Worm (Caenorhabditis elegans) whole organism, L4 larva: Measurements from ENCODE around the gene F54F2.7.

Experiments
- D1046.2 ChIP-seq: fragments of 200-800 bp; sonication (Bioruptor generic); IDR thresholded peaks from 2 replicates; pipeline ENCODE4 v1.3.6; 2022; ENCODE audit warnings: missing genetic modification characterization, missing compliant biosample characterization
- F26F4.8 ChIP-seq: fragments of 200-800 bp; sonication (Bioruptor generic); conservative IDR thresholded peaks from 2 replicates; pipeline ENCODE4 v1.3.6; 2022; ENCODE audit warnings: missing genetic modification characterization, missing compliant biosample characterization
- F44E2.7 ChIP-seq: fragments of 200-800 bp; sonication (Bioruptor generic); IDR thresholded peaks from 2 replicates; pipeline ENCODE4 v2.1.2; 2022; ENCODE audit warnings: missing genetic modification characterization, missing compliant biosample characterization
- Y75B8A.6 ChIP-seq: fragments of 200-800 bp; sonication (Bioruptor generic); IDR thresholded peaks from 2 replicates; pipeline ENCODE4 v1.3.6; 2022; ENCODE audit warnings: missing genetic modification reagents, missing genetic modification characterization, missing compliant biosample characterization
- aha-1 ChIP-seq: fragments of 150-350 bp; peaks from one replicate; lab custom pipeline; 2014; ENCODE audit warnings: missing biosample characterization, missing genetic modification characterization
- ama-1 ChIP-seq: fragments of 150-350 bp; optimal IDR thresholded peaks from 2 replicates; lab custom pipeline; 2014; ENCODE audit warnings: inconsistent platforms, mixed read lengths
- attf-4 ChIP-seq: sonication (generic microtip); optimal IDR thresholded peaks from 3 replicates; lab custom pipeline; 2017; ENCODE audit warnings: missing biosample characterization, missing genetic modification characterization
- ceh-28 ChIP-seq: fragments of 150-350 bp; optimal IDR thresholded peaks from 2 replicates; lab custom pipeline; 2014; ENCODE audit warnings: missing biosample characterization, missing genetic modification reagents, missing genetic modification characterization
- ceh-82 ChIP-seq: sonication (generic microtip); optimal IDR thresholded peaks from 2 replicates; lab custom pipeline; 2017; ENCODE audit warnings: missing biosample characterization, missing genetic modification characterization
- ces-1 ChIP-seq: fragments of 150-350 bp; sonication (generic microtip); optimal IDR thresholded peaks from 4 replicates; lab custom pipeline; 2014; ENCODE audit warnings: missing biosample characterization, missing genetic modification reagents, missing genetic modification characterization
- ctbp-1 ChIP-seq: fragments of 200-800 bp; sonication (Bioruptor generic); IDR thresholded peaks from 2 replicates; pipeline ENCODE4 v1.3.6; 2022; ENCODE audit warnings: missing genetic modification reagents, missing genetic modification characterization, missing compliant biosample characterization
- daf-8 ChIP-seq: fragments of 200-800 bp; sonication (Bioruptor generic); IDR thresholded peaks from 2 replicates; pipeline ENCODE4 v1.3.6; 2022; ENCODE audit warnings: missing genetic modification characterization, missing compliant biosample characterization
- dmd-6 ChIP-seq: fragments of 200-800 bp; sonication (Bioruptor generic); IDR thresholded peaks from 2 replicates; pipeline ENCODE4 v1.3.6; 2022; ENCODE audit warnings: missing genetic modification reagents, missing genetic modification characterization, missing compliant biosample characterization
- dmd-8 ChIP-seq: fragments of 200-800 bp; sonication (Bioruptor generic); IDR thresholded peaks from 2 replicates; pipeline ENCODE4 v1.3.6; 2022; ENCODE audit warnings: missing genetic modification characterization, missing compliant biosample characterization
- duxl-1 ChIP-seq: sonication (generic microtip); optimal IDR thresholded peaks from 2 replicates; lab custom pipeline; 2016; ENCODE audit warnings: mild to moderate bottlenecking, missing genetic modification characterization, moderate library complexity, missing compliant biosample characterization; ENCODE audit not compliant: poor library complexity
- dve-1 ChIP-seq: sonication (generic microtip); optimal IDR thresholded peaks from 2 replicates; lab custom pipeline; 2017; ENCODE audit warnings: antibody characterized with exemption, mild to moderate bottlenecking, missing genetic modification characterization, missing compliant biosample characterization; ENCODE audit not compliant: insufficient read depth
- egl-27 ChIP-seq: sonication (generic microtip); optimal IDR thresholded peaks from 3 replicates; lab custom pipeline; 2017; ENCODE audit warnings: missing biosample characterization, missing genetic modification reagents, missing genetic modification characterization
- egl-43 ChIP-seq: fragments of 200-800 bp; sonication (Bioruptor generic); IDR thresholded peaks from 2 replicates; pipeline ENCODE4 v1.3.6; 2022; ENCODE audit warnings: missing genetic modification reagents, missing genetic modification characterization, missing compliant biosample characterization
- gei-8 ChIP-seq: fragments of 200-800 bp; sonication (Bioruptor generic); optimal IDR thresholded peaks from 2 replicates; lab custom pipeline; 2018; ENCODE audit warnings: mild to moderate bottlenecking, missing genetic modification characterization, missing compliant biosample characterization
- hif-1 ChIP-seq, 2 experiments: sonication (generic microtip); optimal IDR thresholded peaks; 2 replicates each; lab custom pipeline; 2016 to 2017; ENCODE audit warnings: missing compliant biosample characterization in 2 of 2, missing genetic modification characterization in 2 of 2, missing genetic modification reagents in 2 of 2, missing genotype in 2 of 2, mild to moderate bottlenecking in 1 of 2
- hlh-30 ChIP-seq: sonication (generic microtip); optimal IDR thresholded peaks from 2 replicates; lab custom pipeline; 2017; ENCODE audit warnings: antibody characterized with exemption, mild to moderate bottlenecking, missing genetic modification characterization, missing compliant biosample characterization; ENCODE audit not compliant: insufficient read depth
- hmg-1.1 ChIP-seq: fragments of 200-800 bp; sonication (Bioruptor generic); IDR thresholded peaks from 2 replicates; pipeline ENCODE4 v1.3.6; 2022; ENCODE audit warnings: missing genetic modification reagents, missing genetic modification characterization, missing compliant biosample characterization
- jun-1 ChIP-seq: fragments of 150-350 bp; optimal IDR thresholded peaks from 2 replicates; lab custom pipeline; 2014; ENCODE audit warnings: missing biosample characterization, missing genetic modification reagents, missing genetic modification characterization
- lim-7 ChIP-seq: fragments of 200-800 bp; sonication (Bioruptor generic); IDR thresholded peaks from 2 replicates; pipeline ENCODE4 v1.3.6; 2022; ENCODE audit warnings: missing genetic modification characterization, missing compliant biosample characterization
- lin-13 ChIP-seq: fragments of 150-350 bp; optimal IDR thresholded peaks from 2 replicates; lab custom pipeline; 2014; ENCODE audit warnings: missing biosample characterization, missing genetic modification reagents, missing genetic modification characterization
- lin-15B ChIP-seq: fragments of 150-350 bp; sonication (generic microtip); optimal IDR thresholded peaks from 3 replicates; lab custom pipeline; 2014; ENCODE audit warnings: missing biosample characterization, missing genetic modification characterization
- lin-39 ChIP-seq: fragments of 150-350 bp; optimal IDR thresholded peaks from 2 replicates; lab custom pipeline; 2014; ENCODE audit warnings: missing biosample characterization, missing genetic modification reagents, missing genetic modification characterization
- madf-5 ChIP-seq, 2 experiments: fragments of 200-800 bp; sonication (Bioruptor generic); IDR thresholded peaks; 2 replicates each; pipeline ENCODE4 v1.3.6; 2022; ENCODE audit warnings: missing compliant biosample characterization in 2 of 2, missing genetic modification characterization in 2 of 2
- mdt-29 ChIP-seq: fragments of 200-800 bp; sonication (Bioruptor generic); IDR thresholded peaks from 2 replicates; pipeline ENCODE4 v1.3.6; 2022; ENCODE audit warnings: missing genetic modification reagents, missing genetic modification characterization, missing compliant biosample characterization
- mxl-2 ChIP-seq: fragments of 200-800 bp; sonication (Bioruptor generic); conservative IDR thresholded peaks from 2 replicates; pipeline ENCODE4 v1.3.6; 2022; ENCODE audit warnings: missing genetic modification reagents, missing genetic modification characterization, missing compliant biosample characterization
- nhr-10 ChIP-seq: fragments of 150-350 bp; optimal IDR thresholded peaks from 2 replicates; lab custom pipeline; 2014; ENCODE audit warnings: missing biosample characterization, missing genetic modification characterization
- nhr-11 ChIP-seq: fragments of 150-350 bp; optimal IDR thresholded peaks from 2 replicates; lab custom pipeline; 2014; ENCODE audit warnings: missing biosample characterization, missing genetic modification characterization
- nhr-237 ChIP-seq: sonication (generic microtip); optimal IDR thresholded peaks from 2 replicates; lab custom pipeline; 2017; ENCODE audit warnings: missing biosample characterization, missing genetic modification characterization
- nhr-41 ChIP-seq: fragments of 200-800 bp; sonication (Bioruptor generic); IDR thresholded peaks from 2 replicates; pipeline ENCODE4 v1.3.6; 2022; ENCODE audit warnings: missing genetic modification reagents, missing genetic modification characterization, missing compliant biosample characterization
- nhr-76 ChIP-seq: fragments of 150-350 bp; optimal IDR thresholded peaks from 2 replicates; lab custom pipeline; 2014; ENCODE audit warnings: missing biosample characterization, missing genetic modification characterization
- nhr-77 ChIP-seq: fragments of 150-350 bp; optimal IDR thresholded peaks from 2 replicates; lab custom pipeline; 2014; ENCODE audit warnings: missing biosample characterization, missing genetic modification characterization
- pha-4 ChIP-seq, 2 experiments: fragments of 150-350 bp in 1 of 2; fragments of 200-800 bp in 1 of 2; sonication (Bioruptor generic) in 1 of 2; IDR thresholded peaks in 1 of 2; optimal IDR thresholded peaks in 1 of 2; 2 replicates each; pipeline versions ENCODE4 v1.3.6 to Lab custom; 2014 to 2022; ENCODE audit warnings: missing genetic modification characterization in 2 of 2, missing genetic modification reagents in 2 of 2, missing biosample characterization in 1 of 2, missing compliant biosample characterization in 1 of 2
- php-3 ChIP-seq: fragments of 200-800 bp; sonication (Bioruptor generic); IDR thresholded peaks from 2 replicates; pipeline ENCODE4 v1.3.6; 2022; ENCODE audit warnings: missing genetic modification reagents, missing genetic modification characterization, missing compliant biosample characterization
- pqm-1 ChIP-seq: sonication (generic microtip); optimal IDR thresholded peaks from 2 replicates; lab custom pipeline; 2017; ENCODE audit warnings: missing biosample characterization, missing genetic modification characterization
- saeg-2 ChIP-seq: fragments of 200-800 bp; sonication (Bioruptor generic); IDR thresholded peaks from 2 replicates; pipeline ENCODE4 v1.3.6; 2022; ENCODE audit warnings: missing genetic modification reagents, missing genetic modification characterization, missing compliant biosample characterization
- sdz-12 ChIP-seq: fragments of 200-800 bp; sonication (Bioruptor generic); optimal IDR thresholded peaks from 2 replicates; lab custom pipeline; 2018; ENCODE audit warnings: mild to moderate bottlenecking, missing genetic modification characterization, missing compliant biosample characterization
- skn-1 ChIP-seq: fragments of 150-350 bp; optimal IDR thresholded peaks from 2 replicates; lab custom pipeline; 2014; ENCODE audit warnings: missing biosample characterization, missing genetic modification characterization
- spr-1 ChIP-seq: sonication (generic microtip); optimal IDR thresholded peaks from 2 replicates; lab custom pipeline; 2016; ENCODE audit warnings: mild to moderate bottlenecking, missing genetic modification characterization, missing compliant biosample characterization
- spr-3 ChIP-seq: fragments of 200-800 bp; sonication (Bioruptor generic); optimal IDR thresholded peaks from 2 replicates; lab custom pipeline; 2018; ENCODE audit warnings: mild to moderate bottlenecking, missing genetic modification characterization, missing compliant biosample characterization
- unc-130 ChIP-seq: sonication (generic microtip); optimal IDR thresholded peaks from 2 replicates; lab custom pipeline; 2016; ENCODE audit warnings: missing genetic modification reagents, missing genetic modification characterization, missing compliant biosample characterization
- unc-62 ChIP-seq, 3 experiments: fragments of 150-350 bp in 1 of 3; sonication (generic microtip); optimal IDR thresholded peaks in 2 of 3; peaks in 1 of 3; 1 replicate in 1 of 3; 2 replicates in 2 of 3; lab custom pipeline; 2014 to 2017; ENCODE audit warnings: missing biosample characterization in 3 of 3, missing genetic modification characterization in 3 of 3, missing genetic modification reagents in 3 of 3, missing genotype in 1 of 3
- vab-7 ChIP-seq: fragments of 200-800 bp; sonication (Bioruptor generic); IDR thresholded peaks from 2 replicates; pipeline ENCODE4 v1.3.6; 2022; ENCODE audit warnings: missing genetic modification reagents, missing genetic modification characterization, missing compliant biosample characterization
- zag-1 ChIP-seq: fragments of 150-350 bp; optimal IDR thresholded peaks from 2 replicates; lab custom pipeline; 2014; ENCODE audit warnings: missing biosample characterization, missing genetic modification characterization
- zfp-2 ChIP-seq: sonication (generic microtip); optimal IDR thresholded peaks from 2 replicates; lab custom pipeline; 2016; ENCODE audit warnings: mild to moderate bottlenecking, missing genetic modification characterization, missing compliant biosample characterization
- zfp-3 ChIP-seq: fragments of 200-800 bp; sonication (Bioruptor generic); conservative IDR thresholded peaks from 2 replicates; pipeline ENCODE4 v1.3.6; 2022; ENCODE audit warnings: missing genetic modification reagents, missing genetic modification characterization, missing compliant biosample characterization
- zip-11 ChIP-seq: fragments of 200-800 bp; sonication (Bioruptor generic); IDR thresholded peaks from 2 replicates; pipeline ENCODE4 v1.3.6; 2022; ENCODE audit warnings: missing genetic modification characterization, missing compliant biosample characterization

The F54F2.7 gene

ce11 chrIII:8785426-8785825 lies 21.7 kb downstream of the F54F2.7 start (continued):
- TF ChIP-seq nhr-77 (peak; percentile 78), duxl-1 (peak; percentile 22), dmd-6 (GFP tag; lab: Robert Waterston, UW) (peak; percentile 81), php-3 (GFP tag; lab: Robert Waterston, UW) (no peak), nhr-41 (GFP tag; lab: Robert Waterston, UW) (no peak), ama-1 (lab: Kevin White, UChicago) (no peak), ctbp-1 (GFP tag; lab: Robert Waterston, UW) (no peak), ceh-82 (no peak), F26F4.8 (GFP tag; lab: Robert Waterston, UW) (no peak), nhr-11 (tag; lab: Kevin White, UChicago) (peak; percentile 64), gei-8 (peak; percentile 78), egl-27 (no peak), zip-11 (no peak), nhr-76 (tag; lab: Kevin White, UChicago) (no peak), nhr-10 (tag; lab: Kevin White, UChicago) (no peak), lin-39 (no peak), nhr-237 (tag; lab: Kevin White, UChicago) (no peak), vab-7 (0 out of 2 replicates have a peak, but pooled peaks have one; percentile 10), hmg-1.1 (GFP tag; lab: Robert Waterston, UW) (peak; percentile 56), zfp-2 (tag; lab: Kevin White, UChicago) (no peak), spr-1 (tag; lab: Kevin White, UChicago) (no peak), jun-1 (tag; lab: Kevin White, UChicago) (no peak), hlh-30 (peak; percentile 92), skn-1 (tag; lab: Kevin White, UChicago) (no peak), lin-13 (no peak), zag-1 (tag; lab: Kevin White, UChicago) (no peak), ceh-28 (tag; lab: Kevin White, UChicago) (no peak), mxl-2 (no peak), saeg-2 (GFP tag; lab: Robert Waterston, UW) (peak; percentile 75), mdt-29 (GFP tag; lab: Robert Waterston, UW) (no peak), lin-15B (tag; lab: Kevin White, UChicago) (no peak), hif-1 (tag; optimal IDR thresholded peaks at IDR 0.05; lab: Kevin White, UChicago) (peak in 1 of 2 experiments; percentile 48), aha-1 (peak; percentile 96), dve-1 (tag; lab: Kevin White, UChicago) (peak; percentile 63), D1046.2 (GFP tag; lab: Robert Waterston, UW) (no peak), spr-3 (GFP tag; lab: Kevin White, UChicago) (no peak), zfp-3 (GFP tag; lab: Robert Waterston, UW) (no peak), ces-1 (GFP tag; lab: Kevin White, UChicago) (no peak), sdz-12 (GFP tag; lab: Kevin White, UChicago) (no peak), unc-130 (GFP tag; lab: Kevin White, UChicago) (no peak), Y75B8A.6 (GFP tag; lab: Robert Waterston, UW) (no peak), madf-5 (GFP tag; IDR thresholded peaks at IDR 0.05; lab: Robert Waterston, UW) (no peak), lim-7 (no peak), attf-4 (no peak), pqm-1 (tag; lab: Kevin White, UChicago) (no peak), daf-8 (GFP tag; lab: Robert Waterston, UW) (no peak), F44E2.7 (GFP tag; lab: Robert Waterston, UW) (peak; percentile 64; the same call in 1 of the 2 replicates), pha-4 (GFP tag; IDR thresholded peaks at IDR 0.05; lab: Robert Waterston, UW) (no peak; the same call in 1 of the 2 replicates), pha-4 (tag; optimal IDR thresholded peaks at IDR 0.05; lab: Kevin White, UChicago) (no peak), egl-43 (GFP tag; lab: Robert Waterston, UW) (0 out of 2 replicates have a peak, but pooled peaks have one; percentile 62), dmd-8 (GFP tag; lab: Robert Waterston, UW) (no peak), unc-62 (GFP tag; optimal IDR thresholded peaks at IDR 0.05 in 1 of 2; lab: Kevin White, UChicago) (peak in 1 of 2 experiments; percentile 62), unc-62 (tag; optimal IDR thresholded peaks at IDR 0.05; lab: Kevin White, UChicago) (no peak)
